Fruit fly (Drosophila melanogaster) whole organism, embryonic: ENCODE measurements around the gene CG14020.

Experiments used
- Adf1 ChIP-seq: fragments of 200-800 bp; sonication (Bioruptor generic); IDR thresholded peaks from 2 replicates; pipeline ENCODE4 v1.3.6; 2022; ENCODE audit warnings: missing biosample characterization, missing genetic modification characterization
- BEAF-32 ChIP-seq: fragments of 200-800 bp; sonication (Bioruptor generic); optimal IDR thresholded peaks from 3 replicates; lab custom pipeline; 2017; ENCODE audit warnings: missing biosample characterization, missing genetic modification characterization, mild to moderate bottlenecking, moderate library complexity, missing genetic modification reagents
- Bgb ChIP-seq: fragments of 200-800 bp; sonication (Bioruptor generic); IDR thresholded peaks from 2 replicates; pipeline ENCODE4 v1.3.6; 2022; ENCODE audit warnings: missing biosample characterization, missing genetic modification characterization; ENCODE audit not compliant: partially characterized antibody
- Bteb2 ChIP-seq: fragments of 200-800 bp; sonication (Bioruptor generic); optimal IDR thresholded peaks from 2 replicates; lab custom pipeline; 2016; ENCODE audit warnings: missing biosample characterization, missing genetic modification characterization
- CG10366 ChIP-seq: fragments of 200-800 bp; sonication (Bioruptor generic); IDR thresholded peaks from 2 replicates; pipeline ENCODE4 v1.3.6; 2022; ENCODE audit warnings: missing biosample characterization, missing genetic modification characterization
- CG10565 ChIP-seq: fragments of 200-800 bp; sonication (Bioruptor generic); optimal IDR thresholded peaks from 3 replicates; lab custom pipeline; 2016; ENCODE audit warnings: missing biosample characterization, mild to moderate bottlenecking, missing genetic modification characterization
- CG10959 ChIP-seq: fragments of 200-800 bp; sonication (Bioruptor generic); IDR thresholded peaks from 2 replicates; pipeline ENCODE4 v1.3.6; 2022; ENCODE audit warnings: missing biosample characterization, missing genetic modification characterization
- CG13296 ChIP-seq: fragments of 200-800 bp; sonication (Bioruptor generic); optimal IDR thresholded peaks from 3 replicates; lab custom pipeline; 2018; ENCODE audit warnings: missing biosample characterization, mild to moderate bottlenecking, missing genetic modification characterization
- CG14014 ChIP-seq: fragments of 200-800 bp; sonication (Bioruptor generic); IDR thresholded peaks from 2 replicates; pipeline ENCODE4 v1.3.6; 2022; ENCODE audit warnings: missing biosample characterization, missing genetic modification characterization
- CG1602 ChIP-seq: fragments of 200-800 bp; sonication (Bioruptor generic); optimal IDR thresholded peaks from 3 replicates; lab custom pipeline; 2016; ENCODE audit warnings: missing biosample characterization, missing genetic modification characterization
- CG16863 ChIP-seq: fragments of 200-800 bp; sonication (Bioruptor generic); optimal IDR thresholded peaks from 3 replicates; lab custom pipeline; 2016; ENCODE audit warnings: missing biosample characterization, missing genetic modification characterization
- CG3065 ChIP-seq: fragments of 200-800 bp; sonication (Bioruptor generic); optimal IDR thresholded peaks from 2 replicates; lab custom pipeline; 2016; ENCODE audit warnings: missing biosample characterization, missing genetic modification characterization
- CG4360 ChIP-seq: fragments of 200-800 bp; sonication (Bioruptor generic); IDR thresholded peaks from 2 replicates; pipeline ENCODE4 v1.3.6; 2022; ENCODE audit warnings: missing biosample characterization, missing genetic modification characterization
- CG4820 ChIP-seq: fragments of 200-800 bp; sonication (Bioruptor generic); optimal IDR thresholded peaks from 3 replicates; lab custom pipeline; 2016; ENCODE audit warnings: missing biosample characterization, missing genetic modification characterization
- CG6272 ChIP-seq: fragments of 200-800 bp; sonication (Bioruptor generic); IDR thresholded peaks from 2 replicates; pipeline ENCODE4 v1.3.6; 2022; ENCODE audit warnings: missing biosample characterization, missing genetic modification characterization
- CG7987 ChIP-seq: fragments of 200-800 bp; sonication (Bioruptor generic); optimal IDR thresholded peaks from 2 replicates; lab custom pipeline; 2018; ENCODE audit warnings: missing biosample characterization, mild to moderate bottlenecking, missing genetic modification characterization, moderate library complexity
- CG8281 ChIP-seq: fragments of 200-800 bp; sonication (Bioruptor generic); optimal IDR thresholded peaks from 2 replicates; lab custom pipeline; 2018; ENCODE audit warnings: missing biosample characterization, mild to moderate bottlenecking, missing genetic modification characterization, moderate library complexity
- CG9437 ChIP-seq: fragments of 200-800 bp; sonication (Bioruptor generic); optimal IDR thresholded peaks from 2 replicates; lab custom pipeline; 2018; ENCODE audit warnings: missing biosample characterization, mild to moderate bottlenecking, missing genetic modification characterization
- Doc2 ChIP-seq: fragments of 200-800 bp; sonication (Bioruptor generic); IDR thresholded peaks from 2 replicates; pipeline ENCODE4 v1.3.6; 2022; ENCODE audit warnings: missing biosample characterization, missing genetic modification characterization
- E2f1 ChIP-seq: fragments of 200-800 bp; sonication (Bioruptor generic); IDR thresholded peaks from 2 replicates; pipeline ENCODE4 v1.3.6; 2022; ENCODE audit warnings: missing biosample characterization, missing genetic modification characterization
- Ets65A ChIP-seq: fragments of 200-800 bp; sonication (Bioruptor generic); peaks from one replicate; lab custom pipeline; 2016; ENCODE audit warnings: missing biosample characterization, missing genetic modification characterization
- Fer2 ChIP-seq: fragments of 200-800 bp; sonication (Bioruptor generic); optimal IDR thresholded peaks from 2 replicates; lab custom pipeline; 2018; ENCODE audit warnings: missing biosample characterization, mild to moderate bottlenecking, missing genetic modification characterization, moderate library complexity
- H15 ChIP-seq: fragments of 200-800 bp; sonication (Bioruptor generic); IDR thresholded peaks from 3 replicates; pipeline ENCODE4 v1.3.6; 2022; ENCODE audit warnings: missing biosample characterization, missing genetic modification characterization
- Mrtf ChIP-seq: fragments of 200-800 bp; sonication (Bioruptor generic); IDR thresholded peaks from 3 replicates; pipeline ENCODE4 v1.3.6; 2022; ENCODE audit warnings: missing biosample characterization, missing genetic modification characterization
- Opbp ChIP-seq: fragments of 200-800 bp; sonication (Bioruptor generic); IDR thresholded peaks from 3 replicates; pipeline ENCODE4 v1.3.6; 2022; ENCODE audit warnings: missing biosample characterization, missing genetic modification characterization; ENCODE audit not compliant: partially characterized antibody
- Poxn ChIP-seq: fragments of 200-800 bp; sonication (Bioruptor generic); IDR thresholded peaks from 2 replicates; pipeline ENCODE4 v1.3.6; 2022; ENCODE audit warnings: missing biosample characterization, missing genetic modification characterization
- Ravus ChIP-seq: fragments of 200-800 bp; sonication (Bioruptor generic); IDR thresholded peaks from 2 replicates; pipeline ENCODE4 v1.3.6; 2022; ENCODE audit warnings: missing biosample characterization, missing genetic modification characterization
- Spps ChIP-seq: fragments of 200-800 bp; sonication (Bioruptor generic); optimal IDR thresholded peaks from 2 replicates; lab custom pipeline; 2018; ENCODE audit warnings: missing biosample characterization, mild to moderate bottlenecking, missing genetic modification characterization
- Ssrp ChIP-seq: fragments of 200-800 bp; sonication (Bioruptor generic); optimal IDR thresholded peaks from 2 replicates; lab custom pipeline; 2018; ENCODE audit warnings: missing biosample characterization, mild to moderate bottlenecking, missing genetic modification characterization, moderate library complexity
- ap ChIP-seq: fragments of 200-800 bp; sonication (Bioruptor generic); IDR thresholded peaks from 2 replicates; pipeline ENCODE4 v1.3.6; 2022; ENCODE audit warnings: missing biosample characterization, missing genetic modification characterization
- ara ChIP-seq: fragments of 200-800 bp; sonication (Bioruptor generic); IDR thresholded peaks from 2 replicates; pipeline ENCODE4 v1.3.6; 2022; ENCODE audit warnings: missing biosample characterization, missing genetic modification characterization
- bigmax ChIP-seq: fragments of 200-800 bp; sonication (Bioruptor generic); optimal IDR thresholded peaks from 2 replicates; lab custom pipeline; 2018; ENCODE audit warnings: missing biosample characterization, mild to moderate bottlenecking, missing genetic modification characterization
- cato ChIP-seq: fragments of 200-800 bp; sonication (Bioruptor generic); optimal IDR thresholded peaks from 2 replicates; lab custom pipeline; 2016; ENCODE audit warnings: missing biosample characterization, missing genetic modification characterization, borderline replicate concordance
- da ChIP-seq: fragments of 200-800 bp; sonication (Bioruptor generic); optimal IDR thresholded peaks from 2 replicates; lab custom pipeline; 2016; ENCODE audit warnings: missing biosample characterization, missing genetic modification characterization
- exex ChIP-seq: fragments of 200-800 bp; sonication (Bioruptor generic); optimal IDR thresholded peaks from 4 replicates; lab custom pipeline; 2018; ENCODE audit warnings: missing biosample characterization, mild to moderate bottlenecking, missing genetic modification characterization, moderate library complexity
- gce ChIP-seq: fragments of 200-800 bp; sonication (Bioruptor generic); IDR thresholded peaks from 3 replicates; pipeline ENCODE4 v1.3.6; 2022; ENCODE audit warnings: missing biosample characterization, missing genetic modification characterization
- gcm ChIP-seq: fragments of 200-800 bp; sonication (Bioruptor generic); optimal IDR thresholded peaks from 2 replicates; lab custom pipeline; 2019; ENCODE audit warnings: missing biosample characterization, mild to moderate bottlenecking, missing genetic modification characterization, moderate library complexity
- gfzf ChIP-seq: fragments of 200-800 bp; sonication (Bioruptor generic); optimal IDR thresholded peaks from 2 replicates; lab custom pipeline; 2016; ENCODE audit warnings: missing biosample characterization, mild to moderate bottlenecking, missing genetic modification characterization, moderate library complexity
- gsb ChIP-seq: fragments of 200-800 bp; sonication (Bioruptor generic); IDR thresholded peaks from 2 replicates; pipeline ENCODE4 v1.3.6; 2022; ENCODE audit warnings: missing biosample characterization, missing genetic modification characterization
- hbn ChIP-seq: fragments of 200-800 bp; sonication (Bioruptor generic); IDR thresholded peaks from 2 replicates; pipeline ENCODE4 v1.3.6; 2022; ENCODE audit warnings: missing biosample characterization, missing genetic modification characterization; ENCODE audit not compliant: partially characterized antibody
- klu ChIP-seq: fragments of 200-800 bp; sonication (Bioruptor generic); IDR thresholded peaks from 2 replicates; pipeline ENCODE4 v1.3.6; 2022; ENCODE audit warnings: missing biosample characterization, missing genetic modification characterization
- knrl ChIP-seq: fragments of 200-800 bp; sonication (Bioruptor generic); IDR thresholded peaks from 3 replicates; pipeline ENCODE4 v1.3.6; 2022; ENCODE audit warnings: missing biosample characterization, missing genetic modification characterization; ENCODE audit not compliant: partially characterized antibody
- nerfin-2 ChIP-seq: fragments of 200-800 bp; sonication (Bioruptor generic); IDR thresholded peaks from 2 replicates; pipeline ENCODE4 v1.3.6; 2022; ENCODE audit warnings: missing biosample characterization, missing genetic modification characterization; ENCODE audit not compliant: partially characterized antibody
- org-1 ChIP-seq: fragments of 200-800 bp; sonication (Bioruptor generic); optimal IDR thresholded peaks from 2 replicates; lab custom pipeline; 2017; ENCODE audit warnings: missing biosample characterization, missing genetic modification characterization
- pum ChIP-seq: fragments of 200-800 bp; sonication (Bioruptor generic); optimal IDR thresholded peaks from 2 replicates; lab custom pipeline; 2016; ENCODE audit warnings: missing biosample characterization, missing genetic modification characterization
- stwl ChIP-seq: fragments of 200-800 bp; sonication (Bioruptor generic); optimal IDR thresholded peaks from 3 replicates; lab custom pipeline; 2018; ENCODE audit warnings: missing biosample characterization, mild to moderate bottlenecking, missing genetic modification characterization, moderate library complexity
- tx ChIP-seq: fragments of 200-800 bp; sonication (Bioruptor generic); optimal IDR thresholded peaks from 2 replicates; lab custom pipeline; 2016; ENCODE audit warnings: missing biosample characterization, missing genetic modification characterization
- usp ChIP-seq: fragments of >200 bp; optimal IDR thresholded peaks from 2 replicates; lab custom pipeline; 2017; ENCODE audit warnings: missing biosample characterization, missing genetic modification characterization
- wek ChIP-seq: fragments of 200-800 bp; sonication (Bioruptor generic); optimal IDR thresholded peaks from 3 replicates; lab custom pipeline; 2018; ENCODE audit warnings: missing biosample characterization, mild to moderate bottlenecking, missing genetic modification characterization, moderate library complexity

The CG14020 gene

DNA sequence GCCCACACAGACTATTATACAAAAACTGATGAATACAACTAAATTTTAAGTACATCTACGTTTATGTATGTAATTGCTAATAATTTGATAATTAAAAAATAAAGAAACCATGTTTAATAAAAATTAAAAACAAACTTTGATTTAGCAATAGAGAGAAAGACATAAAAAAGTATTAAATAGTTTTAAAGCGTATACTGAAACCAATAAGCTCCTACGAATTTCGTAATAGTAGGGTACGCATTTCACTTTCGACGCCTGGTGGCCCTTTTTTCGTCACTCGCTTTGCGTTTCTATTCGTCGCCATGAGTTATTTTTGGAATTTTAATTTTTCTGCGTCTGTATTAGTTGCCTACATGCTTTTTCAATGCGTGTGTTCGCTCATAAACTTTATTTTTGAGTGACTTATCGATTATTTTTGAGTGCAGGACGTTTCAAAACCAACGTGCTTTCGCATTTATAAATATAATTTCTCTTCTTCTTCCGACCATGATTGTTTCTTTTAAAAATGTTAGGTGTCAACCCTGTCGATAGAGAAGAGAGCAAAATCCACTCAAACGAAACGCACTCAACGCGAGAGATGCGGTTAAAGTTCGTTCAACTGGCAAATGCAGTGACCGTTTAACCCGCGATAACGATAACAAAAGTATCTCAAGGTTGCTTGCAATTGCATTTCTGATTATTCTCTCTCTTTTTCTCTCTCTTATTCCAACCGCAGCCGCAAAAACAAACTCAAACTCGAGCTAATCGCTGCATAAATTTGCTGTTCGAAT, 29.2 kb downstream of the CG14020 start, which contains the start of gene Oscillin (continued):
- no peak for TF ChIP-seq wek (GFP tag; lab: Kevin White, UChicago)
- no peak; the same call in 1 of the 2 replicates for TF ChIP-seq Ravus (GFP tag; lab: Robert Waterston, UW)
- no peak for TF ChIP-seq bigmax (GFP tag; lab: Kevin White, UChicago)
- peak; percentile 60; the same call in 1 of the 2 replicates for TF ChIP-seq CG10366
- peak; percentile 87 for TF ChIP-seq ara
- TF ChIP-seq Poxn: peak; percentile 28; the same call in 1 of the 2 replicates
- TF ChIP-seq E2f1: peak; percentile 79
- no peak for TF ChIP-seq knrl (GFP tag; lab: Robert Waterston, UW)
- peak; percentile 85 for TF ChIP-seq Ssrp (tag; lab: Kevin White, UChicago)
- peak; percentile 65 for TF ChIP-seq CG4820
- TF ChIP-seq CG3065 (GFP tag; lab: Kevin White, UChicago): peak; percentile 67
- peak; percentile 88 for TF ChIP-seq stwl
- peak; percentile 72 for TF ChIP-seq klu (GFP tag; lab: Robert Waterston, UW)
- TF ChIP-seq CG9437 (GFP tag; lab: Kevin White, UChicago): peak; percentile 40
- TF ChIP-seq BEAF-32: no peak
- TF ChIP-seq Fer2: peak; percentile 74
- TF ChIP-seq pum: peak; percentile 13
- TF ChIP-seq Bgb: peak; percentile 64; the same call in 1 of the 2 replicates
- TF ChIP-seq nerfin-2 (GFP tag; lab: Robert Waterston, UW): peak; percentile 87
- peak; percentile 51 for TF ChIP-seq exex (tag; lab: Kevin White, UChicago)
- TF ChIP-seq gce (GFP tag; lab: Robert Waterston, UW): peak; percentile 91
- peak; percentile 93; the same call in 2 of the 3 replicates for TF ChIP-seq Opbp (GFP tag; lab: Robert Waterston, UW)
- peak; percentile 91 for TF ChIP-seq CG14014 (GFP tag; lab: Robert Waterston, UW)
- TF ChIP-seq CG1602: peak; percentile 18
- peak; percentile 79 for TF ChIP-seq Bteb2 (GFP tag; lab: Kevin White, UChicago)
- peak; percentile 52 for TF ChIP-seq org-1
- peak; percentile 75; the same call in 1 of the 3 replicates for TF ChIP-seq Mrtf (GFP tag; lab: Robert Waterston, UW)
- peak; percentile 72 for TF ChIP-seq H15 (GFP tag; lab: Robert Waterston, UW)
- TF ChIP-seq da (GFP tag; lab: Kevin White, UChicago): no peak
- peak; percentile 16; the same call in 1 of the 2 replicates for TF ChIP-seq Adf1 (GFP tag; lab: Robert Waterston, UW)
- TF ChIP-seq Doc2 (GFP tag; lab: Robert Waterston, UW): no peak
- peak; percentile 78 for TF ChIP-seq CG13296
- no peak for TF ChIP-seq ap
- peak; percentile 84 for TF ChIP-seq Spps (tag; lab: Kevin White, UChicago)
- TF ChIP-seq gsb (GFP tag; lab: Robert Waterston, UW): peak; percentile 66
- TF ChIP-seq CG4360: 0 out of 2 replicates have a peak, but pooled peaks have one; percentile 4
- peak; percentile 24; the same call in 1 of the 2 replicates for TF ChIP-seq CG10959
- peak; percentile 55; the same call in 1 of the 2 replicates for TF ChIP-seq CG6272 (GFP tag; lab: Robert Waterston, UW)
- no peak for TF ChIP-seq CG16863 (GFP tag; lab: Kevin White, UChicago)
- peak; percentile 49 for TF ChIP-seq CG8281
- peak; percentile 44 for TF ChIP-seq CG7987 (GFP tag; lab: Kevin White, UChicago)
- TF ChIP-seq hbn (GFP tag; lab: Robert Waterston, UW): peak; percentile 50; the same call in 1 of the 2 replicates
- TF ChIP-seq gcm: no peak
- TF ChIP-seq cato (GFP tag; lab: Kevin White, UChicago): no peak
- no peak for TF ChIP-seq Ets65A
- TF ChIP-seq tx: peak; percentile 48
- TF ChIP-seq usp (GFP tag; lab: Kevin White, UChicago): no peak
- no peak for TF ChIP-seq gfzf
- TF ChIP-seq CG10565 (GFP tag; lab: Kevin White, UChicago): peak; percentile 27
